Fruit fly (Drosophila melanogaster) whole organism, embryonic: ENCODE results near the gene Gcat.

Source experiments
- Atf3 ChIP-seq: fragments of 200-800 bp; sonication (Bioruptor generic); optimal IDR thresholded peaks from 3 replicates; lab custom pipeline; 2016; ENCODE audit warnings: missing biosample characterization, missing genetic modification characterization
- Awh ChIP-seq: fragments of 200-800 bp; sonication (Bioruptor generic); IDR thresholded peaks from 2 replicates; pipeline ENCODE4, ENCODE4 v1.3.6; 2022; ENCODE audit warnings: missing biosample characterization, missing genetic modification characterization
- BEAF-32 ChIP-seq: fragments of 200-800 bp; sonication (Bioruptor generic); optimal IDR thresholded peaks from 3 replicates; lab custom pipeline; 2017; ENCODE audit warnings: missing biosample characterization, missing genetic modification characterization, mild to moderate bottlenecking, moderate library complexity, missing genetic modification reagents
- Bgb ChIP-seq: fragments of 200-800 bp; sonication (Bioruptor generic); IDR thresholded peaks from 2 replicates; pipeline ENCODE4 v1.3.6; 2022; ENCODE audit warnings: missing biosample characterization, missing genetic modification characterization; ENCODE audit not compliant: partially characterized antibody
- CG10565 ChIP-seq: fragments of 200-800 bp; sonication (Bioruptor generic); optimal IDR thresholded peaks from 3 replicates; lab custom pipeline; 2016; ENCODE audit warnings: missing biosample characterization, mild to moderate bottlenecking, missing genetic modification characterization
- CG10654 ChIP-seq: fragments of 200-800 bp; sonication (Bioruptor generic); optimal IDR thresholded peaks from 2 replicates; lab custom pipeline; 2016; ENCODE audit warnings: missing biosample characterization, missing genetic modification characterization
- CG12071 ChIP-seq: fragments of 200-800 bp; sonication (Bioruptor generic); optimal IDR thresholded peaks from 3 replicates; lab custom pipeline; 2018; ENCODE audit warnings: missing biosample characterization, mild to moderate bottlenecking, missing genetic modification characterization
- CG13287 ChIP-seq: fragments of 200-800 bp; sonication (Bioruptor generic); IDR thresholded peaks from 2 replicates; pipeline ENCODE4 v1.3.6; 2022; ENCODE audit warnings: missing biosample characterization, missing genetic modification characterization; ENCODE audit not compliant: partially characterized antibody
- CG13624 ChIP-seq: fragments of 200-800 bp; sonication (Bioruptor generic); optimal IDR thresholded peaks from 2 replicates; lab custom pipeline; 2016; ENCODE audit warnings: missing biosample characterization, missing genetic modification characterization
- CG13775 ChIP-seq: fragments of 200-800 bp; sonication (Bioruptor generic); optimal IDR thresholded peaks from 3 replicates; lab custom pipeline; 2017; ENCODE audit warnings: missing biosample characterization, mild to moderate bottlenecking, missing genetic modification characterization
- CG14710 ChIP-seq: fragments of 200-800 bp; sonication (Bioruptor generic); optimal IDR thresholded peaks from 3 replicates; lab custom pipeline; 2019; ENCODE audit warnings: missing biosample characterization, mild to moderate bottlenecking, missing genetic modification characterization, moderate library complexity
- CG17912 ChIP-seq: fragments of 200-800 bp; sonication (Bioruptor generic); optimal IDR thresholded peaks from 2 replicates; lab custom pipeline; 2018; ENCODE audit warnings: missing biosample characterization, mild to moderate bottlenecking, missing genetic modification characterization
- CG1832 ChIP-seq: fragments of 200-800 bp; sonication (Bioruptor generic); optimal IDR thresholded peaks from 2 replicates; lab custom pipeline; 2017; ENCODE audit warnings: missing biosample characterization, mild to moderate bottlenecking, missing genetic modification characterization, inconsistent platforms
- CG2202 ChIP-seq: fragments of 200-800 bp; sonication (Bioruptor generic); optimal IDR thresholded peaks from 2 replicates; lab custom pipeline; 2018; ENCODE audit warnings: missing biosample characterization, mild to moderate bottlenecking, missing genetic modification characterization
- CG30431 ChIP-seq: fragments of 200-800 bp; sonication (Bioruptor generic); optimal IDR thresholded peaks from 2 replicates; lab custom pipeline; 2017; ENCODE audit warnings: missing biosample characterization, missing genetic modification characterization
- CG33213 ChIP-seq: fragments of 200-800 bp; sonication (Bioruptor generic); optimal IDR thresholded peaks from 3 replicates; lab custom pipeline; 2016; ENCODE audit warnings: missing biosample characterization, missing genetic modification characterization
- CG3726 ChIP-seq: fragments of 200-800 bp; sonication (Bioruptor generic); IDR thresholded peaks from 3 replicates; pipeline ENCODE4, ENCODE4 v1.3.6; 2022; ENCODE audit warnings: missing biosample characterization, missing genetic modification characterization
- CG3838 ChIP-seq: fragments of 200-800 bp; sonication (Bioruptor generic); optimal IDR thresholded peaks from 3 replicates; lab custom pipeline; 2016; ENCODE audit warnings: missing biosample characterization, missing genetic modification characterization
- CG5953 ChIP-seq: fragments of 200-800 bp; sonication (Bioruptor generic); IDR thresholded peaks from 2 replicates; pipeline ENCODE4 v1.3.6; 2022; ENCODE audit warnings: missing biosample characterization, missing genetic modification characterization
- CG6175 ChIP-seq: fragments of 200-800 bp; sonication (Bioruptor generic); IDR thresholded peaks from 3 replicates; pipeline ENCODE4 v1.3.6; 2022; ENCODE audit warnings: missing biosample characterization, missing genetic modification characterization
- CG7963 ChIP-seq: fragments of 200-800 bp; sonication (Bioruptor generic); IDR thresholded peaks from 3 replicates; pipeline ENCODE4 v1.3.6; 2022; ENCODE audit warnings: missing biosample characterization, missing genetic modification characterization; ENCODE audit not compliant: partially characterized antibody
- CG9215 ChIP-seq: fragments of 200-800 bp; sonication (Bioruptor generic); IDR thresholded peaks from 2 replicates; pipeline ENCODE4 v1.3.6; 2022; ENCODE audit warnings: missing biosample characterization, missing genetic modification characterization
- Ets65A ChIP-seq: fragments of 200-800 bp; sonication (Bioruptor generic); peaks from one replicate; lab custom pipeline; 2016; ENCODE audit warnings: missing biosample characterization, missing genetic modification characterization
- Fer1 ChIP-seq: fragments of 200-800 bp; sonication (Bioruptor generic); optimal IDR thresholded peaks from 2 replicates; lab custom pipeline; 2017; ENCODE audit warnings: missing biosample characterization, mild to moderate bottlenecking, missing genetic modification characterization
- Hmr ChIP-seq: fragments of 200-800 bp; sonication (Bioruptor generic); optimal IDR thresholded peaks from 3 replicates; lab custom pipeline; 2017; ENCODE audit warnings: mild to moderate bottlenecking, missing biosample characterization, missing genetic modification reagents, missing genetic modification characterization
- Hr39 ChIP-seq: fragments of >200 bp; optimal IDR thresholded peaks from 2 replicates; lab custom pipeline; 2017
- Hsf ChIP-seq: fragments of 200-800 bp; sonication (Bioruptor generic); optimal IDR thresholded peaks from 3 replicates; lab custom pipeline; 2016; ENCODE audit warnings: missing biosample characterization, missing genetic modification characterization
- Myb ChIP-seq: fragments of 200-800 bp; sonication (Bioruptor generic); optimal IDR thresholded peaks from 2 replicates; lab custom pipeline; 2016; ENCODE audit warnings: missing biosample characterization, missing genetic modification characterization
- NK7.1 ChIP-seq: fragments of 200-800 bp; sonication (Bioruptor generic); optimal IDR thresholded peaks from 3 replicates; lab custom pipeline; 2016; ENCODE audit warnings: missing biosample characterization, missing genetic modification characterization
- Ravus ChIP-seq: fragments of 200-800 bp; sonication (Bioruptor generic); IDR thresholded peaks from 2 replicates; pipeline ENCODE4 v1.3.6; 2022; ENCODE audit warnings: missing biosample characterization, missing genetic modification characterization
- Sry-β ChIP-seq: fragments of 200-800 bp; sonication (Bioruptor generic); optimal IDR thresholded peaks from 2 replicates; lab custom pipeline; 2018; ENCODE audit warnings: missing biosample characterization, mild to moderate bottlenecking, missing genetic modification characterization, moderate library complexity
- TFAM ChIP-seq: fragments of 200-800 bp; sonication (Bioruptor generic); optimal IDR thresholded peaks from 2 replicates; lab custom pipeline; 2017; ENCODE audit warnings: missing biosample characterization, missing genetic modification characterization, inconsistent platforms
- ac ChIP-seq: fragments of 200-800 bp; sonication (Bioruptor generic); optimal IDR thresholded peaks from 3 replicates; lab custom pipeline; 2017; ENCODE audit warnings: missing biosample characterization, mild to moderate bottlenecking, missing genetic modification characterization
- ara ChIP-seq: fragments of 200-800 bp; sonication (Bioruptor generic); IDR thresholded peaks from 2 replicates; pipeline ENCODE4 v1.3.6; 2022; ENCODE audit warnings: missing biosample characterization, missing genetic modification characterization
- corto ChIP-seq: fragments of 200-800 bp; sonication (Bioruptor generic); optimal IDR thresholded peaks from 2 replicates; lab custom pipeline; 2016; ENCODE audit warnings: missing biosample characterization, mild to moderate bottlenecking, missing genetic modification characterization, moderate library complexity
- exex ChIP-seq: fragments of 200-800 bp; sonication (Bioruptor generic); optimal IDR thresholded peaks from 4 replicates; lab custom pipeline; 2018; ENCODE audit warnings: missing biosample characterization, mild to moderate bottlenecking, missing genetic modification characterization, moderate library complexity
- fd64A ChIP-seq: fragments of 200-800 bp; sonication (Bioruptor generic); optimal IDR thresholded peaks from 3 replicates; lab custom pipeline; 2018; ENCODE audit warnings: missing biosample characterization, mild to moderate bottlenecking, missing genetic modification characterization
- fru ChIP-seq: fragments of >200 bp; optimal IDR thresholded peaks from 2 replicates; lab custom pipeline; 2017
- fu2 ChIP-seq: fragments of 200-800 bp; sonication (Bioruptor generic); optimal IDR thresholded peaks from 2 replicates; lab custom pipeline; 2016; ENCODE audit warnings: missing biosample characterization, missing genetic modification characterization
- h ChIP-seq: fragments of >200 bp; optimal IDR thresholded peaks from 2 replicates; lab custom pipeline; 2017
- inv ChIP-seq: fragments of 200-800 bp; sonication (Bioruptor generic); IDR thresholded peaks from 2 replicates; pipeline ENCODE4 v1.3.6; 2022; ENCODE audit warnings: missing biosample characterization, missing genetic modification characterization; ENCODE audit not compliant: partially characterized antibody
- nom ChIP-seq: fragments of 200-800 bp; sonication (Bioruptor generic); optimal IDR thresholded peaks from 2 replicates; lab custom pipeline; 2017; ENCODE audit warnings: missing biosample characterization, missing genetic modification characterization, mild to moderate bottlenecking, moderate library complexity, missing genetic modification reagents
- onecut ChIP-seq: fragments of 200-800 bp; sonication (Bioruptor generic); IDR thresholded peaks from 2 replicates; pipeline ENCODE4 v1.3.6; 2022; ENCODE audit warnings: missing biosample characterization, missing genetic modification characterization
- otp ChIP-seq: fragments of 200-800 bp; sonication (Bioruptor generic); IDR thresholded peaks from 3 replicates; pipeline ENCODE4, ENCODE4 v1.3.6; 2022; ENCODE audit warnings: missing biosample characterization, missing genetic modification characterization
- shn ChIP-seq: fragments of 200-800 bp; sonication (Bioruptor generic); optimal IDR thresholded peaks from 3 replicates; lab custom pipeline; 2016; ENCODE audit warnings: missing biosample characterization, missing genetic modification characterization
- tll ChIP-seq, 2 experiments: fragments of 200-800 bp in 1 of 2; fragments of >200 bp in 1 of 2; sonication (Bioruptor generic) in 1 of 2; optimal IDR thresholded peaks; 2 replicates each; lab custom pipeline; 2017 to 2019; ENCODE audit warnings: missing biosample characterization in 2 of 2, missing genetic modification characterization in 2 of 2, mild to moderate bottlenecking in 1 of 2, moderate library complexity in 1 of 2
- tna ChIP-seq: fragments of 200-800 bp; sonication (Bioruptor generic); IDR thresholded peaks from 2 replicates; pipeline ENCODE4 v1.3.6; 2022; ENCODE audit warnings: missing biosample characterization, missing genetic modification characterization; ENCODE audit not compliant: partially characterized antibody
- vfl ChIP-seq: fragments of 200-800 bp; sonication (Bioruptor generic); optimal IDR thresholded peaks from 2 replicates; lab custom pipeline; 2016; ENCODE audit warnings: missing biosample characterization, missing genetic modification characterization
- vnd ChIP-seq: fragments of 200-800 bp; sonication (Bioruptor generic); IDR thresholded peaks from 3 replicates; pipeline ENCODE4 v1.3.6; 2022; ENCODE audit warnings: missing biosample characterization, missing genetic modification characterization; ENCODE audit not compliant: partially characterized antibody
- vvl ChIP-seq: fragments of 200-800 bp; sonication (Bioruptor generic); IDR thresholded peaks from 2 replicates; pipeline ENCODE4 v1.3.6; 2022; ENCODE audit warnings: missing biosample characterization, missing genetic modification characterization
- z ChIP-seq: fragments of 200-800 bp; sonication (Bioruptor generic); IDR thresholded peaks from 3 replicates; pipeline ENCODE4 v1.3.6; 2022; ENCODE audit warnings: missing biosample characterization, missing genetic modification characterization

The Gcat gene

dm6 chr3L:11825560-11826153 lies 25.0 kb upstream of the Gcat start, which contains the start of gene CG32095 (continued):
- TF ChIP-seq Hmr (GFP tag; lab: Kevin White, UChicago) (no peak), nom (GFP tag; lab: Kevin White, UChicago) (peak; percentile 12), Ravus (GFP tag; lab: Robert Waterston, UW) (no peak), CG5953 (GFP tag; lab: Robert Waterston, UW) (no peak), Fer1 (GFP tag; lab: Kevin White, UChicago) (no peak), Hr39 (lab: Kevin White, UChicago) (no peak), tll (GFP tag; optimal IDR thresholded peaks at IDR 0.05; lab: Kevin White, UChicago) (no peak), CG1832 (no peak), corto (GFP tag; lab: Kevin White, UChicago) (no peak), Hsf (no peak), CG7963 (GFP tag; lab: Robert Waterston, UW) (peak; percentile 57; the same call in 2 of the 3 replicates), vfl (no peak), Ets65A (GFP tag; lab: Kevin White, UChicago) (no peak), CG13775 (GFP tag; lab: Kevin White, UChicago) (no peak), onecut (GFP tag; lab: Robert Waterston, UW) (no peak), fd64A (GFP tag; lab: Kevin White, UChicago) (no peak), CG17912 (no peak), CG10565 (GFP tag; lab: Kevin White, UChicago) (no peak), CG3838 (no peak), otp (no peak), ara (GFP tag; lab: Robert Waterston, UW) (no peak), inv (GFP tag; lab: Robert Waterston, UW) (peak; percentile 67), CG13287 (GFP tag; lab: Robert Waterston, UW) (peak; percentile 90), CG10654 (GFP tag; lab: Kevin White, UChicago) (no peak), ac (GFP tag; lab: Kevin White, UChicago) (no peak), CG14710 (tag; lab: Kevin White, UChicago) (peak; percentile 17), CG6175 (no peak), Myb (GFP tag; lab: Kevin White, UChicago) (peak; percentile 34), vnd (GFP tag; lab: Robert Waterston, UW) (peak; percentile 66; the same call in 2 of the 3 replicates), tna (GFP tag; lab: Robert Waterston, UW) (peak; percentile 48; the same call in 1 of the 2 replicates), shn (GFP tag; lab: Kevin White, UChicago) (no peak), NK7.1 (GFP tag; lab: Kevin White, UChicago) (no peak), TFAM (GFP tag; lab: Kevin White, UChicago) (no peak), CG12071 (no peak), CG33213 (GFP tag; lab: Kevin White, UChicago) (no peak), vvl (no peak), Sry-β (GFP tag; lab: Kevin White, UChicago) (no peak), z (GFP tag; lab: Robert Waterston, UW) (no peak), Bgb (GFP tag; lab: Robert Waterston, UW) (peak; percentile 79), CG30431 (GFP tag; lab: Kevin White, UChicago) (no peak), fu2 (GFP tag; lab: Kevin White, UChicago) (no peak), CG2202 (tag; lab: Kevin White, UChicago) (no peak), CG9215 (no peak), CG3726 (GFP tag; lab: Robert Waterston, UW) (no peak), BEAF-32 (peak; percentile 80), exex (tag; lab: Kevin White, UChicago) (no peak), CG13624 (no peak), Awh (GFP tag; lab: Robert Waterston, UW) (no peak), h (no peak), Atf3 (GFP tag; lab: Kevin White, UChicago) (no peak), fru (lab: Kevin White, UChicago) (no peak)
